Worm (Caenorhabditis elegans): Measurements from ENCODE around the gene ttc-17.

- TF ChIP-seq nhr-10 (tag; optimal IDR thresholded peaks at IDR 0.05): no peak
- no peak for TF ChIP-seq nhr-12 (tag; optimal IDR thresholded peaks at IDR 0.05)
- no peak for TF ChIP-seq lsy-2 (tag; optimal IDR thresholded peaks at IDR 0.05)
- TF ChIP-seq elt-3 (tag; optimal IDR thresholded peaks at IDR 0.05): no peak
- TF ChIP-seq snpc-4 (tag; optimal IDR thresholded peaks at IDR 0.05): no peak
- TF ChIP-seq unc-55 (GFP tag; optimal IDR thresholded peaks at IDR 0.05): no peak
- no peak for TF ChIP-seq mdl-1 (tag; optimal IDR thresholded peaks at IDR 0.05)
- no peak for TF ChIP-seq ztf-1 (GFP tag; conservative IDR thresholded peaks at IDR 0.05)
- TF ChIP-seq elt-1 (tag; optimal IDR thresholded peaks at IDR 0.05): no peak
Observed at ce11 chrV:9009175-9009574, 52.3 kb downstream of the ttc-17 start, which contains the start of gene srx-2.

Measured in whole organism, L2 larva.